Worm (Caenorhabditis elegans) whole organism, L4 larva: ENCODE data around the gene C08F8.15.

Source experiments
- F10B5.3 ChIP-seq: sonication (generic microtip); optimal IDR thresholded peaks from 2 replicates; lab custom pipeline; 2016; ENCODE audit warnings: mild to moderate bottlenecking, missing genetic modification characterization, missing compliant biosample characterization
- F26F4.8 ChIP-seq: fragments of 200-800 bp; sonication (Bioruptor generic); conservative IDR thresholded peaks from 2 replicates; pipeline ENCODE4 v1.3.6; 2022; ENCODE audit warnings: missing genetic modification characterization, missing compliant biosample characterization
- F49E8.2 ChIP-seq: sonication (generic microtip); optimal IDR thresholded peaks from 2 replicates; lab custom pipeline; 2016; ENCODE audit warnings: missing compliant biosample characterization, mild to moderate bottlenecking, missing genetic modification characterization, borderline replicate concordance
- T20F7.1 ChIP-seq: fragments of 200-800 bp; sonication (Bioruptor generic); optimal IDR thresholded peaks from 2 replicates; lab custom pipeline; 2018; ENCODE audit warnings: mild to moderate bottlenecking, missing genetic modification characterization, missing compliant biosample characterization
- Y105C5A.15 ChIP-seq: fragments of 200-800 bp; sonication (Bioruptor generic); IDR thresholded peaks from 2 replicates; pipeline ENCODE4 v1.3.6; 2022; ENCODE audit warnings: missing genetic modification characterization, missing compliant biosample characterization
- aha-1 ChIP-seq: fragments of 150-350 bp; peaks from one replicate; lab custom pipeline; 2014; ENCODE audit warnings: missing biosample characterization, missing genetic modification characterization
- ama-1 ChIP-seq: fragments of 150-350 bp; optimal IDR thresholded peaks from 2 replicates; lab custom pipeline; 2014; ENCODE audit warnings: inconsistent platforms, mixed read lengths
- arid-1 ChIP-seq: fragments of 200-800 bp; sonication (Bioruptor generic); conservative IDR thresholded peaks from 2 replicates; pipeline ENCODE4 v1.3.6; 2022; ENCODE audit warnings: missing genetic modification reagents, missing genetic modification characterization, missing compliant biosample characterization
- daf-19 ChIP-seq: fragments of 200-800 bp; sonication (Bioruptor generic); conservative IDR thresholded peaks from 2 replicates; pipeline ENCODE4 v1.3.6; 2022; ENCODE audit warnings: missing genetic modification characterization, missing compliant biosample characterization
- daf-8 ChIP-seq: fragments of 200-800 bp; sonication (Bioruptor generic); IDR thresholded peaks from 2 replicates; pipeline ENCODE4 v1.3.6; 2022; ENCODE audit warnings: missing genetic modification characterization, missing compliant biosample characterization
- dmd-6 ChIP-seq: fragments of 200-800 bp; sonication (Bioruptor generic); IDR thresholded peaks from 2 replicates; pipeline ENCODE4 v1.3.6; 2022; ENCODE audit warnings: missing genetic modification reagents, missing genetic modification characterization, missing compliant biosample characterization
- dpl-1 ChIP-seq: fragments of 150-350 bp; optimal IDR thresholded peaks from 2 replicates; lab custom pipeline; 2014; ENCODE audit warnings: missing biosample characterization, missing genetic modification reagents, missing genetic modification characterization
- dve-1 ChIP-seq: sonication (generic microtip); optimal IDR thresholded peaks from 2 replicates; lab custom pipeline; 2017; ENCODE audit warnings: antibody characterized with exemption, mild to moderate bottlenecking, missing genetic modification characterization, missing compliant biosample characterization; ENCODE audit not compliant: insufficient read depth
- fos-1 ChIP-seq: fragments of 150-350 bp; optimal IDR thresholded peaks from 2 replicates; lab custom pipeline; 2014; ENCODE audit warnings: missing biosample characterization, missing genetic modification characterization
- gei-8 ChIP-seq: fragments of 200-800 bp; sonication (Bioruptor generic); optimal IDR thresholded peaks from 2 replicates; lab custom pipeline; 2018; ENCODE audit warnings: mild to moderate bottlenecking, missing genetic modification characterization, missing compliant biosample characterization
- hlh-11 ChIP-seq: fragments of 200-800 bp; sonication (Bioruptor generic); optimal IDR thresholded peaks from 2 replicates; lab custom pipeline; 2018; ENCODE audit warnings: mild to moderate bottlenecking, missing genetic modification characterization, missing compliant biosample characterization
- hlh-30 ChIP-seq: sonication (generic microtip); optimal IDR thresholded peaks from 2 replicates; lab custom pipeline; 2017; ENCODE audit warnings: antibody characterized with exemption, mild to moderate bottlenecking, missing genetic modification characterization, missing compliant biosample characterization; ENCODE audit not compliant: insufficient read depth
- hmg-1.1 ChIP-seq: fragments of 200-800 bp; sonication (Bioruptor generic); IDR thresholded peaks from 2 replicates; pipeline ENCODE4 v1.3.6; 2022; ENCODE audit warnings: missing genetic modification reagents, missing genetic modification characterization, missing compliant biosample characterization
- lin-29 ChIP-seq: fragments of 200-800 bp; sonication (Bioruptor generic); IDR thresholded peaks from 2 replicates; pipeline ENCODE4 v1.3.6; 2022; ENCODE audit warnings: missing genetic modification reagents, missing genetic modification characterization, missing compliant biosample characterization
- lin-38 ChIP-seq: fragments of 200-800 bp; sonication (Bioruptor generic); IDR thresholded peaks from 2 replicates; pipeline ENCODE4 v1.3.6; 2022; ENCODE audit warnings: missing genetic modification reagents, missing genetic modification characterization, missing compliant biosample characterization
- lin-39 ChIP-seq: fragments of 150-350 bp; optimal IDR thresholded peaks from 2 replicates; lab custom pipeline; 2014; ENCODE audit warnings: missing biosample characterization, missing genetic modification reagents, missing genetic modification characterization
- lsy-2 ChIP-seq, 2 experiments: fragments of 150-350 bp in 1 of 2; sonication (generic microtip) in 1 of 2; optimal IDR thresholded peaks; 2 replicates each; lab custom pipeline; 2014 to 2017; ENCODE audit warnings: missing biosample characterization in 2 of 2, missing genetic modification characterization in 2 of 2
- madf-5 ChIP-seq, 2 experiments: fragments of 200-800 bp; sonication (Bioruptor generic); IDR thresholded peaks; 2 replicates each; pipeline ENCODE4 v1.3.6; 2022; ENCODE audit warnings: missing compliant biosample characterization in 2 of 2, missing genetic modification characterization in 2 of 2
- madf-9 ChIP-seq: fragments of 200-800 bp; sonication (Bioruptor generic); conservative IDR thresholded peaks from 2 replicates; pipeline ENCODE4 v1.3.6; 2022; ENCODE audit warnings: missing genetic modification reagents, missing genetic modification characterization, missing compliant biosample characterization
- mdl-1 ChIP-seq, 2 experiments: fragments of 150-350 bp in 1 of 2; sonication (generic microtip) in 1 of 2; optimal IDR thresholded peaks; 2 replicates each; lab custom pipeline; 2014 to 2017; ENCODE audit warnings: missing biosample characterization in 2 of 2, missing genetic modification characterization in 2 of 2
- mdt-29 ChIP-seq: fragments of 200-800 bp; sonication (Bioruptor generic); IDR thresholded peaks from 2 replicates; pipeline ENCODE4 v1.3.6; 2022; ENCODE audit warnings: missing genetic modification reagents, missing genetic modification characterization, missing compliant biosample characterization
- mxl-3 ChIP-seq: fragments of 200-800 bp; sonication (Bioruptor generic); optimal IDR thresholded peaks from 2 replicates; lab custom pipeline; 2018; ENCODE audit warnings: mild to moderate bottlenecking, missing genetic modification characterization, missing compliant biosample characterization
- nhr-102 ChIP-seq: sonication (generic microtip); optimal IDR thresholded peaks from 2 replicates; lab custom pipeline; 2016; ENCODE audit warnings: mild to moderate bottlenecking, missing genetic modification characterization, moderate library complexity, missing compliant biosample characterization
- nhr-111 ChIP-seq: fragments of 200-800 bp; sonication (Bioruptor generic); optimal IDR thresholded peaks from 2 replicates; lab custom pipeline; 2018; ENCODE audit warnings: mild to moderate bottlenecking, missing genetic modification characterization, missing compliant biosample characterization
- nhr-237 ChIP-seq: sonication (generic microtip); optimal IDR thresholded peaks from 2 replicates; lab custom pipeline; 2017; ENCODE audit warnings: missing biosample characterization, missing genetic modification characterization
- nhr-25 ChIP-seq: sonication (generic microtip); optimal IDR thresholded peaks from 2 replicates; lab custom pipeline; 2017; ENCODE audit warnings: missing genetic modification characterization, mild to moderate bottlenecking, missing compliant biosample characterization, antibody characterized with exemption, moderate library complexity, borderline replicate concordance; ENCODE audit not compliant: insufficient read depth
- nhr-28 ChIP-seq: fragments of 150-350 bp; optimal IDR thresholded peaks from 2 replicates; lab custom pipeline; 2014; ENCODE audit warnings: missing biosample characterization, missing genetic modification characterization
- nhr-48 ChIP-seq: sonication (generic microtip); optimal IDR thresholded peaks from 2 replicates; lab custom pipeline; 2016; ENCODE audit warnings: mild to moderate bottlenecking, missing genetic modification characterization, missing compliant biosample characterization
- nhr-6 ChIP-seq: fragments of 150-350 bp; optimal IDR thresholded peaks from 2 replicates; lab custom pipeline; 2014; ENCODE audit warnings: missing biosample characterization, missing genetic modification characterization
- pha-4 ChIP-seq, 2 experiments: fragments of 150-350 bp in 1 of 2; fragments of 200-800 bp in 1 of 2; sonication (Bioruptor generic) in 1 of 2; IDR thresholded peaks in 1 of 2; optimal IDR thresholded peaks in 1 of 2; 2 replicates each; pipeline versions ENCODE4 v1.3.6 to Lab custom; 2014 to 2022; ENCODE audit warnings: missing genetic modification characterization in 2 of 2, missing genetic modification reagents in 2 of 2, missing biosample characterization in 1 of 2, missing compliant biosample characterization in 1 of 2
- php-3 ChIP-seq: fragments of 200-800 bp; sonication (Bioruptor generic); IDR thresholded peaks from 2 replicates; pipeline ENCODE4 v1.3.6; 2022; ENCODE audit warnings: missing genetic modification reagents, missing genetic modification characterization, missing compliant biosample characterization
- rbr-2 ChIP-seq: sonication (generic microtip); optimal IDR thresholded peaks from 2 replicates; lab custom pipeline; 2016; ENCODE audit warnings: missing genotype, missing genetic modification characterization, missing compliant biosample characterization
- snpc-1.2 ChIP-seq: fragments of 200-800 bp; sonication (Bioruptor generic); IDR thresholded peaks from 2 replicates; pipeline ENCODE4 v1.3.6; 2022; ENCODE audit warnings: missing genetic modification reagents, missing genetic modification characterization, missing compliant biosample characterization
- spr-1 ChIP-seq: sonication (generic microtip); optimal IDR thresholded peaks from 2 replicates; lab custom pipeline; 2016; ENCODE audit warnings: mild to moderate bottlenecking, missing genetic modification characterization, missing compliant biosample characterization
- zag-1 ChIP-seq: fragments of 150-350 bp; optimal IDR thresholded peaks from 2 replicates; lab custom pipeline; 2014; ENCODE audit warnings: missing biosample characterization, missing genetic modification characterization
- zfp-2 ChIP-seq: sonication (generic microtip); optimal IDR thresholded peaks from 2 replicates; lab custom pipeline; 2016; ENCODE audit warnings: mild to moderate bottlenecking, missing genetic modification characterization, missing compliant biosample characterization
- zfp-3 ChIP-seq: fragments of 200-800 bp; sonication (Bioruptor generic); conservative IDR thresholded peaks from 2 replicates; pipeline ENCODE4 v1.3.6; 2022; ENCODE audit warnings: missing genetic modification reagents, missing genetic modification characterization, missing compliant biosample characterization
- zip-2 ChIP-seq: fragments of 150-350 bp; optimal IDR thresholded peaks from 2 replicates; lab custom pipeline; 2014; ENCODE audit warnings: missing biosample characterization, missing genetic modification characterization

The C08F8.15 gene

DNA sequence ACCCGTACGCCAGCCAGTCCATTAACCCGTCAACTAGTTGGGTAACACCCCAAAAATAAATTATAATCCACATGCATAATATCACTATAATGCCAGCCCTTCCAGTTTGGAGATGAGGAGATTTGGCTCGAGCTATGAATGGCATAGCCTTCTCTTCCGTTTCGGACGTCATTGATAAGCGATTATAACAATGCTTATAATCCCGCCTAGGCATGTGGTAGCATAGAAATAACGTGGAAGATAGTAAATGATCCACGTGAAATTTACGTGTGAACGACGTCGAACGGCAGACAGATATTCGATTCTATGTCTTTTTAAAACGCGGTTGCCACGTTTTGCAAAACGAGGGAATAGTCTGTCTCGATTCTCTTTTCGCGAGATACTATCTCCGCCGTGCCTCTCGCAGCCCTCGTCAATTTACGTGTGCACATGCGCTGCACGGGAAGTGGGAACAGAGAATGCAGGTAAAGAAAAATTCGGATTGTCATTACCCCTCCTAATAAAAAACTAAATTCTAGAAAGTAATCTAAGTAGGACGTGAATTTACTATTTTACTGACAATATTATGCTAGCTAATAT lies 11.7 kb downstream of the C08F8.15 start:
- peak; percentile 84 for TF ChIP-seq mxl-3 (GFP tag; lab: Kevin White, UChicago)
- 0 out of 2 replicates have a peak, but pooled peaks have one; percentile 10 for TF ChIP-seq snpc-1.2 (GFP tag; lab: Robert Waterston, UW)
- TF ChIP-seq aha-1 = peak; percentile 8
- TF ChIP-seq F10B5.3 (tag; lab: Kevin White, UChicago) = no peak
- TF ChIP-seq madf-9 (GFP tag; lab: Robert Waterston, UW) = no peak
- TF ChIP-seq dmd-6 (GFP tag; lab: Robert Waterston, UW) = peak; percentile 59
- TF ChIP-seq dve-1 (tag; lab: Kevin White, UChicago) = peak; percentile 16
- TF ChIP-seq fos-1 (tag; lab: Kevin White, UChicago) = no peak
- no peak for TF ChIP-seq lin-39 (tag; lab: Kevin White, UChicago)
- peak; percentile 49 for TF ChIP-seq hlh-30 (tag; lab: Kevin White, UChicago)
- TF ChIP-seq ama-1 (lab: Kevin White, UChicago) = no peak
- peak; percentile 38; the same call in 1 of the 2 replicates for TF ChIP-seq php-3
- no peak for TF ChIP-seq nhr-25 (tag; lab: Kevin White, UChicago)
- TF ChIP-seq lsy-2 (tag; optimal IDR thresholded peaks at IDR 0.05; lab: Kevin White, UChicago) = peak in 1 of 2 experiments; percentile 40
- TF ChIP-seq hlh-11 (tag; lab: Kevin White, UChicago) = peak; percentile 49
- peak; percentile 17 for TF ChIP-seq dpl-1
- peak; percentile 4 for TF ChIP-seq nhr-28 (tag; lab: Kevin White, UChicago)
- TF ChIP-seq zag-1 (tag; lab: Kevin White, UChicago) = no peak
- peak in 1 of 2 experiments; percentile 50 for TF ChIP-seq mdl-1 (tag; optimal IDR thresholded peaks at IDR 0.05; lab: Kevin White, UChicago)

DNA sequence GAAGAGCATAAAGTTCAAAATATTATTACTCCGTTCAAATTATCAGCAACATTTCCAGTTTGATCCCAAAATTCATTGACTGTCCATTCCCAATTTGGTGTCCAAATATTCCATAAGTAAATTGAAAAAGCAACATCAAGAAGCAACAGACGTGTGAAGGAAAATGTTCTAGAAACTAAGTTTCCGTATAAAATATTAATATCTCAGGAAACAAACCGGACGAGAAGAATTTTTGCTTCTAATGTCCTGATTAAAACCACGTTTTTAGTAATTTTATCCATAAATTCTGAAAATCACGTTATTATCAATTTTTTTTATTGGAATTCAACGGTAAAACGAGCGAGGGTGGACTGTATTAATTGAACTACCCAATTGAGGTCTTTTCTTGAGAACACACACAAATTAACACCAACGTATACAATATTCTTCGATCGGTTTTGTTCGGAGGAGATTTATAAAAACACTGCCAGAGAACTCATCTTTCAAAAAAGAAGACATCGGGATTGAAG lies 13.6 kb downstream of the C08F8.15 start, which contains the start of gene pigq-1:
Gene pigq-1 (minus strand): TSS at position 286 of the 509 bp plus-strand sequence.
- TF ChIP-seq nhr-237 = peak; percentile 16
- TF ChIP-seq snpc-1.2 (GFP tag; lab: Robert Waterston, UW) = peak; percentile 65; the same call in 1 of the 2 replicates
- peak; percentile 20 for TF ChIP-seq dve-1 (tag; lab: Kevin White, UChicago)
- TF ChIP-seq zag-1 (tag; lab: Kevin White, UChicago) = peak; percentile 55
- peak; percentile 61; the same call in 1 of the 2 replicates for TF ChIP-seq zfp-3 (GFP tag; lab: Robert Waterston, UW)
- TF ChIP-seq F10B5.3 (tag; lab: Kevin White, UChicago) = no peak
- no peak for TF ChIP-seq fos-1 (tag; lab: Kevin White, UChicago)
- TF ChIP-seq rbr-2 = no peak
- peak; percentile 40 for TF ChIP-seq F49E8.2
- TF ChIP-seq nhr-48 (tag; lab: Kevin White, UChicago) = peak; percentile 40
- TF ChIP-seq lin-38 (GFP tag; lab: Robert Waterston, UW) = peak; percentile 65
- TF ChIP-seq lin-29 (GFP tag; lab: Robert Waterston, UW) = no peak
- TF ChIP-seq lsy-2 (tag; optimal IDR thresholded peaks at IDR 0.05; lab: Kevin White, UChicago) = peak in 1 of 2 experiments; percentile 71
- peak; percentile 25 for TF ChIP-seq zfp-2 (tag; lab: Kevin White, UChicago)
- TF ChIP-seq F26F4.8 = 0 out of 2 replicates have a peak, but pooled peaks have one; percentile 18
- TF ChIP-seq nhr-6 (tag; lab: Kevin White, UChicago) = no peak
- peak; percentile 6 for TF ChIP-seq zip-2 (tag; lab: Kevin White, UChicago)
- peak; percentile 34; the same call in 1 of the 2 replicates for TF ChIP-seq mdt-29 (GFP tag; lab: Robert Waterston, UW)
- 0 out of 2 replicates have a peak, but pooled peaks have one; percentile 28 for TF ChIP-seq daf-19 (GFP tag; lab: Robert Waterston, UW)
- peak; percentile 31 for TF ChIP-seq gei-8
- TF ChIP-seq dpl-1 = peak; percentile 21
- TF ChIP-seq nhr-28 (tag; lab: Kevin White, UChicago) = no peak
- no peak for TF ChIP-seq daf-8 (GFP tag; lab: Robert Waterston, UW)
- no peak for TF ChIP-seq hmg-1.1
- TF ChIP-seq mdl-1 (tag; optimal IDR thresholded peaks at IDR 0.05; lab: Kevin White, UChicago) = no peak
- no peak for TF ChIP-seq nhr-111 (GFP tag; lab: Kevin White, UChicago)
- TF ChIP-seq pha-4 (GFP tag; IDR thresholded peaks at IDR 0.05; lab: Robert Waterston, UW) = peak; percentile 59; the same call in 1 of the 2 replicates
- TF ChIP-seq pha-4 (tag; optimal IDR thresholded peaks at IDR 0.05; lab: Kevin White, UChicago) = no peak
- TF ChIP-seq spr-1 (tag; lab: Kevin White, UChicago) = peak; percentile 43
- no peak for TF ChIP-seq arid-1
- TF ChIP-seq Y105C5A.15 (GFP tag; lab: Robert Waterston, UW) = 0 out of 2 replicates have a peak, but pooled peaks have one; percentile 54
- TF ChIP-seq dmd-6 (GFP tag; lab: Robert Waterston, UW) = no peak
- TF ChIP-seq madf-5 (GFP tag; IDR thresholded peaks at IDR 0.05; lab: Robert Waterston, UW) = 0 out of 4 replicates have a peak, but pooled peaks of 1 of the 2 experiments have one; percentile 24
- TF ChIP-seq nhr-102 (tag; lab: Kevin White, UChicago) = peak; percentile 77
- TF ChIP-seq T20F7.1 (GFP tag; lab: Kevin White, UChicago) = peak; percentile 53
